Worm (Caenorhabditis elegans): ENCODE results near the gene C52E4.12.

The C52E4.12 gene

DNA sequence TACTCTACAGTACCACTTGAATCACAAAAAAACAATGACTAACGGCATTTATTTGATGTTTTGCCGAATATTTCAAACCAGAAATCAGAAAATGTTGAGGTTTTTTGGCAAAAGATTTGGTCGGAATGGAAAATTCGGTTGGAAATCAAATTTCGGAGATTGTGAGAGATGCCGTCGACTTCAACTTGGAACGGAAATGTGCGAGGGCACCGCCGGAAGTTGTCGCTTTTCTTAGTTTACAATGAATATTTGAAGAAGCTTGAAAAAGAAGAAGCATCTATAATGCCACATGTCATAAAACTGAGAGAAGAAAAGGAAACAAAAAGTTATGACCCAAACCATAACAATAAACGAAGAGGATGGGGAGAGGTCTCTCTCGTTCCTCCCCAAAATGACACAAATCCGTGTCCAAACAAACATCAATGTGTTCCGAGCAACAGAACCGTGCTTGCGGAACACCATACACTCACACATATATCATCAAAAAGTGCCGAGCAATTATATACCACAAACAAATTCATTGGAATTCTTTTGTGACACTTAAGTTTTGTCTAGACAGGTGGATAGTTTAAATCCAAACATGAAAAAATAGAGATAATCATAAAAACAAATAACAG, 5.3 kb upstream of the C52E4.12 start:
- TF ChIP-seq lin-14 (GFP tag; optimal IDR thresholded peaks at IDR 0.05) (peak; percentile 59), nhr-47 (tag; optimal IDR thresholded peaks at IDR 0.05) (peak; percentile 4), nhr-76 (tag; optimal IDR thresholded peaks at IDR 0.05) (no peak), efl-1 (optimal IDR thresholded peaks at IDR 0.05) (peak in 1 of 2 experiments; percentile 2), efl-1 (GFP tag; optimal IDR thresholded peaks at IDR 0.05 in 1 of 2) (no peak), grh-1 (GFP tag; IDR thresholded peaks at IDR 0.05) (no peak), jun-1 (tag; optimal IDR thresholded peaks at IDR 0.05) (no peak), fkh-10 (GFP tag; optimal IDR thresholded peaks at IDR 0.05) (peak; percentile 93)

ce11 chrV:11993706-11994345, 2.1 kb upstream of the C52E4.12 start, which contains the start of the genes cyl-1 and C52E4.7:
cyl-1 (minus strand) TSS chrV:11993723.
C52E4.7 (plus strand) TSS chrV:11994295.
- TF ChIP-seq pag-3 (tag; optimal IDR thresholded peaks at IDR 0.05; ENCODE audit: borderline replicate concordance, insufficient read depth): no peak
- TF ChIP-seq C34B4.2 (tag; optimal IDR thresholded peaks at IDR 0.05): no peak
- no peak for TF ChIP-seq vab-15 (tag; optimal IDR thresholded peaks at IDR 0.05)
- TF ChIP-seq ceh-8 (GFP tag; optimal IDR thresholded peaks at IDR 0.05): no peak
- TF ChIP-seq hpl-2 (GFP tag; optimal IDR thresholded peaks at IDR 0.05): no peak
- TF ChIP-seq sptf-1 (tag; optimal IDR thresholded peaks at IDR 0.05): no peak
- no peak for TF ChIP-seq unc-30 (tag; optimal IDR thresholded peaks at IDR 0.05)
- no peak for TF ChIP-seq nhr-28 (tag; optimal IDR thresholded peaks at IDR 0.05)
- TF ChIP-seq blmp-1 (tag; optimal IDR thresholded peaks at IDR 0.05): peak; percentile 72
- TF ChIP-seq unc-62 (GFP tag; optimal IDR thresholded peaks at IDR 0.05): no peak
- TF ChIP-seq ama-1 (optimal IDR thresholded peaks at IDR 0.05): no peak
- peak; percentile 76 for TF ChIP-seq skn-1 (tag; optimal IDR thresholded peaks at IDR 0.05)
- peak; percentile 71 for TF ChIP-seq nhr-71 (tag; optimal IDR thresholded peaks at IDR 0.05)
- TF ChIP-seq nhr-84 (tag; optimal IDR thresholded peaks at IDR 0.05): no peak
- no peak for TF ChIP-seq unc-98 (GFP tag; IDR thresholded peaks at IDR 0.05)
- TF ChIP-seq nhr-237 (tag; optimal IDR thresholded peaks at IDR 0.05): no peak
- no peak for TF ChIP-seq tlp-1 (tag; optimal IDR thresholded peaks at IDR 0.05)
- TF ChIP-seq nhr-47 (tag; optimal IDR thresholded peaks at IDR 0.05): peak; percentile 50
- TF ChIP-seq F16B12.6 (tag; optimal IDR thresholded peaks at IDR 0.05): peak; percentile 91
- TF ChIP-seq pqm-1 (tag; optimal IDR thresholded peaks at IDR 0.05): no peak
- TF ChIP-seq mdl-1 (tag; optimal IDR thresholded peaks at IDR 0.05): peak in 1 of 2 experiments; percentile 48
- no peak for TF ChIP-seq C04F5.9 (tag; optimal IDR thresholded peaks at IDR 0.05)
- no peak for TF ChIP-seq mef-2 (tag; optimal IDR thresholded peaks at IDR 0.05)
- TF ChIP-seq hlh-4 (tag; optimal IDR thresholded peaks at IDR 0.05): no peak
- peak in 1 of 6 experiments; percentile 44 for TF ChIP-seq elt-3 (tag; optimal IDR thresholded peaks at IDR 0.05)
- TF ChIP-seq ztf-4 (tag; optimal IDR thresholded peaks at IDR 0.05): no peak
- TF ChIP-seq nhr-11 (tag; optimal IDR thresholded peaks at IDR 0.05): no peak
- TF ChIP-seq fkh-8 (tag; optimal IDR thresholded peaks at IDR 0.05): peak; percentile 53
- no peak for TF ChIP-seq ztf-11 (tag; optimal IDR thresholded peaks at IDR 0.05)
- peak; percentile 56 for TF ChIP-seq lin-14 (GFP tag; optimal IDR thresholded peaks at IDR 0.05)
- peak; percentile 37 for TF ChIP-seq swsn-7 (tag; optimal IDR thresholded peaks at IDR 0.05)
- peak; percentile 46 for TF ChIP-seq xbp-1 (tag; optimal IDR thresholded peaks at IDR 0.05)
- no peak for TF ChIP-seq nhr-77 (tag; optimal IDR thresholded peaks at IDR 0.05)
- TF ChIP-seq tbx-2 (tag; optimal IDR thresholded peaks at IDR 0.05): peak; percentile 34
- no peak for TF ChIP-seq aha-1 (tag; optimal IDR thresholded peaks at IDR 0.05)
- no peak for TF ChIP-seq egl-13 (tag; optimal IDR thresholded peaks at IDR 0.05)
- TF ChIP-seq ets-5 (GFP tag; IDR thresholded peaks at IDR 0.05): no peak
- no peak for TF ChIP-seq fkh-10 (GFP tag; optimal IDR thresholded peaks at IDR 0.05)
- TF ChIP-seq pax-3 (tag; optimal IDR thresholded peaks at IDR 0.05): no peak
- TF ChIP-seq C16A3.4 (tag; optimal IDR thresholded peaks at IDR 0.05): peak; percentile 50
- peak in 2 of 3 experiments; percentile 35 to 40 for TF ChIP-seq ceh-82 (tag; optimal IDR thresholded peaks at IDR 0.05)
- TF ChIP-seq ceh-90 (tag; optimal IDR thresholded peaks at IDR 0.05): no peak
- no peak for TF ChIP-seq ceh-88 (GFP tag; IDR thresholded peaks at IDR 0.05)
- TF ChIP-seq lin-39 (tag; optimal IDR thresholded peaks at IDR 0.05): no peak
- no peak for TF ChIP-seq egl-27 (tag; optimal IDR thresholded peaks at IDR 0.05)
- TF ChIP-seq alr-1 (tag; optimal IDR thresholded peaks at IDR 0.05; ENCODE audit: borderline replicate concordance): no peak
